Worm (Caenorhabditis elegans) whole organism, mixed stage, embryonic: ENCODE data around the gene K02D3.1.

ENCODE experiments used
- cnd-1 ChIP-seq: fragments of 200-800 bp; sonication (Bioruptor generic); optimal IDR thresholded peaks from 2 replicates; lab custom pipeline; 2018; ENCODE audit warnings: mild to moderate bottlenecking, missing genetic modification characterization, missing compliant biosample characterization
- hlh-1 ChIP-seq: fragments of 150-350 bp; optimal IDR thresholded peaks from 2 replicates; lab custom pipeline; 2014; ENCODE audit warnings: missing biosample characterization, missing genetic modification reagents, missing genetic modification characterization
- mep-1 ChIP-seq: fragments of 150-350 bp; optimal IDR thresholded peaks from 2 replicates; lab custom pipeline; 2017; ENCODE audit warnings: missing biosample characterization, missing genetic modification reagents, missing genetic modification characterization, inconsistent platforms
- snpc-4 ChIP-seq: fragments of 150-350 bp; optimal IDR thresholded peaks from 2 replicates; lab custom pipeline; 2014; ENCODE audit warnings: missing biosample characterization, missing genetic modification characterization
- unc-62 ChIP-seq: fragments of 150-350 bp; optimal IDR thresholded peaks from 2 replicates; lab custom pipeline; 2014; ENCODE audit warnings: missing biosample characterization, missing genetic modification reagents, missing genetic modification characterization

DNA sequence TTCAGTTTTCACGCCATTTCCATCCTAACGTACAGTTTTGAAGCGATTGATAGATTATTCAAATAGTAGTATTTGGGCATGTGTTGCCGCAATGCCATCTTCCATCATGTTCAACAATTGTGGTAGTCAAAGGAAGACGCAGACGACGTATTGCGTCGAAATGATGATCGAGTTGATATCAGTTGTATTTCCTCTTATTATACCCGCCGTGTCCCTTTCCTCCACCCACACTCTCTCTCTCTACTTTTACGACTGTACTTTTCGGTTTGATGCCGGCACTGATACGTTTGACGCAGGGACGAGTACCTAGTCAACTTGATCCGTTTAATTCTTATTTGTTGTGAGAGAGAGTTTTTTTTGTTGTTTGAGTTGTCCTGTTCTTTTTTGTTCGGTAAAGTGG, 34.1 kb upstream of the K02D3.1 start:
- TF ChIP-seq hlh-1 (tag; lab: Kevin White, UChicago) (no peak), snpc-4 (tag; lab: Kevin White, UChicago) (no peak), cnd-1 (tag; lab: Kevin White, UChicago) (no peak), unc-62 (GFP tag; lab: Kevin White, UChicago) (no peak), mep-1 (tag; lab: Kevin White, UChicago) (no peak)
